Fruit fly (Drosophila melanogaster): Measurements from ENCODE around the gene Mzt1.

DNA sequence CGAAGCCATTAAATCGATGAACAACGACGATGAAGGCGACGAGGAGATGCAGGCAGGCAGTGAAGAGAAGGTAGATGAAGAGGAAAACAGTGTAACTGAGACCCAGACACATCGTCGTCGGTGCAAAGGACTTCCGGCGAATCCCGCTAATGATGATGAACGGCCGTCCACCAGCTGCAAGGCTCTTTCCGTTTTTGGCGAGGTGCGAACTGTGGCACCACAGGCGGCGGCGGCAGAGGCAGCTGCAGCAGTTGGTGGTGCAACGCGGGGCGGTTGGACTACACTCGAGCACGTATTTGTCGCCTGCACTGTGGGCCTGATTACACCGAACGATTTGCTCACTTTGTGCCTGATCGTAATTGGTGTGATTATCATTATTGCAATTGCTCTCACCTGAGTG is 18.9 kb downstream of the Mzt1 start:
- TF ChIP-seq ovo (GFP tag; optimal IDR thresholded peaks at IDR 0.05) (no peak), CG7101 (tag; optimal IDR thresholded peaks at IDR 0.05) (no peak)

All from whole organism, adult.